Worm (Caenorhabditis elegans) whole organism, late embryonic: ENCODE results near the gene Y26G10.6.

ENCODE experiments used
- F13H6.1 ChIP-seq: sonication (generic microtip); optimal IDR thresholded peaks from 2 replicates; lab custom pipeline; 2016; ENCODE audit warnings: missing genetic modification characterization, missing compliant biosample characterization
- che-1 ChIP-seq: sonication (generic microtip); optimal IDR thresholded peaks from 2 replicates; lab custom pipeline; 2016; ENCODE audit warnings: mild to moderate bottlenecking, missing genetic modification characterization, missing compliant biosample characterization
- elt-4 ChIP-seq: sonication (generic microtip); optimal IDR thresholded peaks from 2 replicates; lab custom pipeline; 2016; ENCODE audit warnings: missing genetic modification characterization, missing compliant biosample characterization
- hlh-13 ChIP-seq: fragments of 200-800 bp; sonication (Bioruptor generic); optimal IDR thresholded peaks from 2 replicates; lab custom pipeline; 2018; ENCODE audit warnings: mild to moderate bottlenecking, missing genetic modification characterization, missing compliant biosample characterization
- odd-2 ChIP-seq: sonication (generic microtip); optimal IDR thresholded peaks from 2 replicates; lab custom pipeline; 2017; ENCODE audit warnings: antibody characterized with exemption, mild to moderate bottlenecking, missing genetic modification characterization, missing compliant biosample characterization
- pag-3 ChIP-seq: sonication (generic microtip); optimal IDR thresholded peaks from 2 replicates; lab custom pipeline; 2016; ENCODE audit warnings: missing compliant biosample characterization, missing genetic modification characterization, borderline replicate concordance
- pqm-1 ChIP-seq: sonication (generic microtip); optimal IDR thresholded peaks from 2 replicates; lab custom pipeline; 2016; ENCODE audit warnings: missing genetic modification characterization, missing compliant biosample characterization
- rnt-1 ChIP-seq: sonication (generic microtip); optimal IDR thresholded peaks from 2 replicates; lab custom pipeline; 2016; ENCODE audit warnings: missing genetic modification characterization, missing compliant biosample characterization
- sdc-2 ChIP-seq: sonication (generic microtip); optimal IDR thresholded peaks from 2 replicates; lab custom pipeline; 2016; ENCODE audit warnings: missing genotype, missing genetic modification characterization, missing compliant biosample characterization

DNA sequence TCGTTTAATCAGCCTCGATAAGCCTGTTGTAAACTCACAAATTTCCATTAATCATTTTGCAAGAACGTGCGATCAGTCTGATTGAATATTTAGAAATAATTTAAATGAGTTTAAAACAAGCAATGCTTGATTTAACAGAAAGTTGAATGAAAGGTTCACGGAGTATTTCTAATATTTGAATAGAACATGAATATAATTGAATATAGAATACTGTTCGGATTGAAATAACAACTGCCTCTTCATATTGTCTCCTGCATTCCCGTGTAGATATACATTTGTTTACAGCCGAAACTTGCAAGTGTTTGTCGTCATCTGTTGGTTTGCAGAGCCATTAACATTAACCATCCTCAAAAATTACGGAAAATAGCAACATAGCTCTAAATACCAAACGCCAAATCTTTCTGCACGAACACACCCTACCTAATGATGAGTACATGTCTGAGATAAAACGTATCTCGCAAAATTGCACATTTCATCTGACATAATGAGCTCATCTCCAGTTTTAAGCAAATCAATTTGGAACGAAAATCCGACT, 1.0 kb downstream of the Y26G10.6 start, which contains the start of the genes Y26G10.5 and srh-32:
- TF ChIP-seq pag-3 (no peak), sdc-2 (tag; lab: Kevin White, UChicago) (no peak), elt-4 (tag; lab: Kevin White, UChicago) (no peak), pqm-1 (tag; lab: Kevin White, UChicago) (no peak), che-1 (no peak), F13H6.1 (tag; lab: Kevin White, UChicago) (no peak), hlh-13 (GFP tag; lab: Kevin White, UChicago) (no peak), rnt-1 (no peak), odd-2 (tag; lab: Kevin White, UChicago) (no peak)
